Worm (Caenorhabditis elegans) whole organism, early embryonic: ENCODE data around the gene rnh-1.1.

ENCODE experiments used
- ama-1 ChIP-seq: fragments of 150-350 bp; optimal IDR thresholded peaks from 2 replicates; lab custom pipeline; 2014
- ets-7 ChIP-seq: sonication (generic microtip); optimal IDR thresholded peaks from 2 replicates; lab custom pipeline; 2016; ENCODE audit warnings: missing genotype, missing genetic modification characterization, missing compliant biosample characterization
- flt-1 ChIP-seq: fragments of 200-800 bp; sonication (Bioruptor generic); IDR thresholded peaks from 2 replicates; pipeline ENCODE4 v1.3.6; 2022; ENCODE audit warnings: missing genetic modification characterization, missing compliant biosample characterization
- sea-1 ChIP-seq: fragments of 200-800 bp; sonication (Bioruptor generic); conservative IDR thresholded peaks from 2 replicates; pipeline ENCODE4 v1.3.6; 2022; ENCODE audit warnings: missing genetic modification characterization, missing compliant biosample characterization

- no peak for TF ChIP-seq flt-1 (GFP tag; lab: Robert Waterston, UW)
- TF ChIP-seq ama-1 (lab: Kevin White, UChicago), result no peak
- no peak for TF ChIP-seq sea-1 (GFP tag; lab: Robert Waterston, UW)
- no peak for TF ChIP-seq ets-7 (tag; lab: Kevin White, UChicago)
These were observed 42.5 kb upstream of the rnh-1.1 start, which contains the start of gene cah-2 for ce11 chrII:7483009-7483408.
